Worm (Caenorhabditis elegans): ENCODE measurements around the gene vav-1.

Gene vav-1

DNA sequence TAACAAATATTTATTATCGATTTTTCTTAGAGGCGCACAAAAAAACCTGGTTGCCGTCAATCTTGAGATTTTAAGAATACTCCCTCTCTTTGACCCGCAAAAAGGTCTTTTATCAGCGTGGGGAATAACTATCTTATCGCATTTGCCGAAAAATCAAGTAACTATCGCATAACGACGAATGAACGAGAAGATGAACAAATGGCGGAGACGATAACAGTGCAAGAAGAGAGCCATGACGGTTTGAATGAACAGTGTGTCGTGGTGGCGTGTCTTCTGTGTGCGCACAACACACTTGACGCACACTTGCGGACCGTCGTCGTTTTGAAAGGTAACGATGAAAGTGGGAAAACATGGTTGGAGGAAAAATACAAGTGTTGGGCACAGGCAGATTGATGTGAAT is 39.9 kb upstream of the vav-1 start (continued):
- TF ChIP-seq ceh-32 (tag; optimal IDR thresholded peaks at IDR 0.05; ENCODE audit: poor library complexity) = no peak
- TF ChIP-seq daf-8 (GFP tag; IDR thresholded peaks at IDR 0.05) = no peak
- peak; percentile 75 for TF ChIP-seq nhr-28 (tag; optimal IDR thresholded peaks at IDR 0.05)
- peak; percentile 94 for TF ChIP-seq aha-1 (tag)
- TF ChIP-seq hif-1 (tag; optimal IDR thresholded peaks at IDR 0.05) = no peak
- no peak for TF ChIP-seq T26A8.4 (GFP tag; IDR thresholded peaks at IDR 0.05)
- TF ChIP-seq pha-4 (GFP tag; IDR thresholded peaks at IDR 0.05) = 0 out of 2 replicates have a peak, but pooled peaks have one; percentile 35
- no peak for TF ChIP-seq pha-4 (tag; optimal IDR thresholded peaks at IDR 0.05)
- TF ChIP-seq dmd-9 (GFP tag; IDR thresholded peaks at IDR 0.05) = no peak
- TF ChIP-seq nhr-41 (GFP tag; IDR thresholded peaks at IDR 0.05) = peak; percentile 52; the same call in 1 of the 2 replicates
- TF ChIP-seq F44E2.7 (GFP tag; IDR thresholded peaks at IDR 0.05) = no peak
- TF ChIP-seq nhr-102 (tag; optimal IDR thresholded peaks at IDR 0.05) = no peak
- TF ChIP-seq mes-2 (tag; optimal IDR thresholded peaks at IDR 0.05; ENCODE audit: poor library complexity, severe bottlenecking) = no peak

ce11 chrX:9270753-9271152 is 38.8 kb upstream of the vav-1 start, which contains the start of gene B0416.5:
TSS of gene B0416.5 (minus strand) at chrX:9270853.
- no peak for TF ChIP-seq F37D6.2 (tag; optimal IDR thresholded peaks at IDR 0.05)
- TF ChIP-seq zag-1 (tag; optimal IDR thresholded peaks at IDR 0.05) = no peak
- TF ChIP-seq ceh-32 (tag; optimal IDR thresholded peaks at IDR 0.05; ENCODE audit: poor library complexity) = no peak
- TF ChIP-seq lir-3 (tag; optimal IDR thresholded peaks at IDR 0.05) = no peak
- TF ChIP-seq sdz-12 (GFP tag; optimal IDR thresholded peaks at IDR 0.05) = no peak
- no peak for TF ChIP-seq spr-1 (tag; optimal IDR thresholded peaks at IDR 0.05)

DNA sequence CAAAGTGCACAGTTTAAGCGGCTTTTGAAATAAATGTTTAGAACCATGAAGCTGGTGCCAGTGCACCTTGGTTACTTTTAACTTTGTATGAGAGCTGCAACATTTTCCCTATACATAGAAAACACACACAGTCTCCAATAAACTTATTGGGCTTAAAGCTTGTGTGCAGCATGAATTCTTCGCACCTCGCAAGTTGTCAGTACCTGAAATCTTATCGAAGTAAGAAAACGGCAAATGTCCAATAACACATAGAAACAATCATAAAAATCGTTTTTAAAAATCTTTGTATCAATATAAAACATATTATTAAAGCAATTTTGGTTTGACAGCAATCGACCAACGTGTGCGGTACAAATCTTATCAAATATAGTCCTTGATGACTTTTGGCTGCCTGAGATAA is 36.4 kb upstream of the vav-1 start:
- TF ChIP-seq F44E2.7 (GFP tag; IDR thresholded peaks at IDR 0.05) = no peak
- TF ChIP-seq egl-43 (GFP tag; IDR thresholded peaks at IDR 0.05) = no peak
- no peak for TF ChIP-seq ztf-7 (tag; optimal IDR thresholded peaks at IDR 0.05)
- TF ChIP-seq unc-62 (GFP tag; optimal IDR thresholded peaks at IDR 0.05 in 1 of 2) = peak in 1 of 2 experiments; percentile 93
- no peak for TF ChIP-seq unc-62 (tag; optimal IDR thresholded peaks at IDR 0.05)
- no peak for TF ChIP-seq F26F4.8 (GFP tag; conservative IDR thresholded peaks at IDR 0.05)
- no peak for TF ChIP-seq spr-1 (tag; optimal IDR thresholded peaks at IDR 0.05)
- TF ChIP-seq saeg-2 (GFP tag; IDR thresholded peaks at IDR 0.05) = no peak
- no peak for TF ChIP-seq mxl-3 (GFP tag; optimal IDR thresholded peaks at IDR 0.05)
- TF ChIP-seq D1046.2 (GFP tag; IDR thresholded peaks at IDR 0.05) = no peak
- no peak for TF ChIP-seq sdz-12 (GFP tag; optimal IDR thresholded peaks at IDR 0.05)
- no peak for TF ChIP-seq Y105C5A.15 (GFP tag; IDR thresholded peaks at IDR 0.05)
- TF ChIP-seq mes-2 (tag; optimal IDR thresholded peaks at IDR 0.05; ENCODE audit: poor library complexity, severe bottlenecking) = no peak
- no peak for TF ChIP-seq zip-11 (GFP tag; IDR thresholded peaks at IDR 0.05)
- 0 out of 2 replicates have a peak, but pooled peaks have one; percentile 48 for TF ChIP-seq zfp-3 (GFP tag; conservative IDR thresholded peaks at IDR 0.05)
- no peak for TF ChIP-seq lsy-2 (tag; optimal IDR thresholded peaks at IDR 0.05)
- TF ChIP-seq daf-19 (GFP tag; conservative IDR thresholded peaks at IDR 0.05) = no peak
- no peak for TF ChIP-seq daf-8 (GFP tag; IDR thresholded peaks at IDR 0.05)
- TF ChIP-seq dve-1 (tag; optimal IDR thresholded peaks at IDR 0.05; ENCODE audit: insufficient read depth) = peak; percentile 4
- TF ChIP-seq T26A8.4 (GFP tag; IDR thresholded peaks at IDR 0.05) = no peak
- TF ChIP-seq ces-1 (GFP tag; optimal IDR thresholded peaks at IDR 0.05) = no peak
- peak; percentile 22 for TF ChIP-seq F10B5.3 (tag; optimal IDR thresholded peaks at IDR 0.05)
- TF ChIP-seq php-3 (GFP tag; IDR thresholded peaks at IDR 0.05) = 0 out of 2 replicates have a peak, but pooled peaks have one; percentile 32

DNA sequence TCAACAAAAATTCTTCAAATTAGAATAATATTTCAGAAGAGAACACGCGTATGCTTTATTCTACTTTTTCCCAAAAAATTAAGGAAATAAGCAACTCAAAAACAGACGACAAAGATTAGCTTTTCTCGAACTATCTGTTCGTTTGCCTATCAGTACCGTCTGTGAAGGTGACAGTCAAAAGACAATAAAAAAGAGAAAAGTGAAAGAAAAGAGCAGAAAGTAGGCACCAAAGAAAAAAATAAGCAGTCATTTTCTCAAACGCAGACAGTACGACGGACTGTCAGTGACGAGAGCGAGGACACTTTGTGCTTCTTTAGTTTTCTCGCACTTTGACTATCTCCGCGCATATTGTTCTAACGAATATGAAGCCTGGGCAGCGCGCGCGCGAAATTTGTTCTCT is 34.6 kb upstream of the vav-1 start:
- no peak for TF ChIP-seq nhr-76 (tag; optimal IDR thresholded peaks at IDR 0.05)
- TF ChIP-seq lin-29 (GFP tag; IDR thresholded peaks at IDR 0.05) = no peak
- no peak for TF ChIP-seq nhr-10 (tag; optimal IDR thresholded peaks at IDR 0.05)
- no peak for TF ChIP-seq lin-1 (GFP tag; IDR thresholded peaks at IDR 0.05)
- TF ChIP-seq ZK546.5 (tag; optimal IDR thresholded peaks at IDR 0.05) = no peak
- peak; percentile 54 for TF ChIP-seq hlh-11 (tag; optimal IDR thresholded peaks at IDR 0.05)
- TF ChIP-seq R02D3.7 (tag; optimal IDR thresholded peaks at IDR 0.05) = no peak
- no peak for TF ChIP-seq D1046.2 (GFP tag; IDR thresholded peaks at IDR 0.05)
- TF ChIP-seq pha-4 (GFP tag; IDR thresholded peaks at IDR 0.05) = no peak
- no peak for TF ChIP-seq pha-4 (tag; optimal IDR thresholded peaks at IDR 0.05)
- no peak for TF ChIP-seq nhr-41 (GFP tag; IDR thresholded peaks at IDR 0.05)
- no peak for TF ChIP-seq fkh-10 (GFP tag; optimal IDR thresholded peaks at IDR 0.05)
- TF ChIP-seq tra-1 (GFP tag; IDR thresholded peaks at IDR 0.05) = no peak
- TF ChIP-seq gei-8 (GFP tag; optimal IDR thresholded peaks at IDR 0.05) = no peak
- TF ChIP-seq dpl-1 (GFP tag; optimal IDR thresholded peaks at IDR 0.05) = no peak
- TF ChIP-seq dve-1 (tag; optimal IDR thresholded peaks at IDR 0.05; ENCODE audit: insufficient read depth) = peak; percentile 68
- TF ChIP-seq arid-1 (GFP tag; conservative IDR thresholded peaks at IDR 0.05) = no peak
